Worm (Caenorhabditis elegans) whole organism, L4 larva: ENCODE data around the gene srh-272.

ENCODE experiments used
- R02D3.7 ChIP-seq: fragments of 150-350 bp; sonication (generic microtip); optimal IDR thresholded peaks from 3 replicates; lab custom pipeline; 2014; ENCODE audit warnings: missing biosample characterization, missing genetic modification characterization
- T26A8.4 ChIP-seq: fragments of 200-800 bp; sonication (Bioruptor generic); IDR thresholded peaks from 2 replicates; pipeline ENCODE4 v1.3.6; 2022; ENCODE audit warnings: missing genetic modification characterization, missing compliant biosample characterization
- ceh-32 ChIP-seq: sonication (generic microtip); optimal IDR thresholded peaks from 2 replicates; lab custom pipeline; 2016; ENCODE audit warnings: mild to moderate bottlenecking, missing genetic modification characterization, missing compliant biosample characterization; ENCODE audit not compliant: poor library complexity
- dpl-1 ChIP-seq: fragments of 150-350 bp; optimal IDR thresholded peaks from 2 replicates; lab custom pipeline; 2014; ENCODE audit warnings: missing biosample characterization, missing genetic modification reagents, missing genetic modification characterization
- fkh-10 ChIP-seq: fragments of 150-350 bp; optimal IDR thresholded peaks from 2 replicates; lab custom pipeline; 2014; ENCODE audit warnings: missing biosample characterization, missing genetic modification reagents, missing genetic modification characterization
- hlh-30 ChIP-seq: sonication (generic microtip); optimal IDR thresholded peaks from 2 replicates; lab custom pipeline; 2017; ENCODE audit warnings: antibody characterized with exemption, mild to moderate bottlenecking, missing genetic modification characterization, missing compliant biosample characterization; ENCODE audit not compliant: insufficient read depth
- mdl-1 ChIP-seq, 2 experiments: fragments of 150-350 bp in 1 of 2; sonication (generic microtip) in 1 of 2; optimal IDR thresholded peaks; 2 replicates each; lab custom pipeline; 2014 to 2017; ENCODE audit warnings: missing biosample characterization in 2 of 2, missing genetic modification characterization in 2 of 2
- nhr-10 ChIP-seq: fragments of 150-350 bp; optimal IDR thresholded peaks from 2 replicates; lab custom pipeline; 2014; ENCODE audit warnings: missing biosample characterization, missing genetic modification characterization
- nhr-76 ChIP-seq: fragments of 150-350 bp; optimal IDR thresholded peaks from 2 replicates; lab custom pipeline; 2014; ENCODE audit warnings: missing biosample characterization, missing genetic modification characterization
- pqm-1 ChIP-seq: sonication (generic microtip); optimal IDR thresholded peaks from 2 replicates; lab custom pipeline; 2017; ENCODE audit warnings: missing biosample characterization, missing genetic modification characterization
- skn-1 ChIP-seq: fragments of 150-350 bp; optimal IDR thresholded peaks from 2 replicates; lab custom pipeline; 2014; ENCODE audit warnings: missing biosample characterization, missing genetic modification characterization
- snpc-1.2 ChIP-seq: fragments of 200-800 bp; sonication (Bioruptor generic); IDR thresholded peaks from 2 replicates; pipeline ENCODE4 v1.3.6; 2022; ENCODE audit warnings: missing genetic modification reagents, missing genetic modification characterization, missing compliant biosample characterization
- unc-62 ChIP-seq, 3 experiments: fragments of 150-350 bp in 1 of 3; sonication (generic microtip); optimal IDR thresholded peaks in 2 of 3; peaks in 1 of 3; 1 replicate in 1 of 3; 2 replicates in 2 of 3; lab custom pipeline; 2014 to 2017; ENCODE audit warnings: missing biosample characterization in 3 of 3, missing genetic modification characterization in 3 of 3, missing genetic modification reagents in 3 of 3, missing genotype in 1 of 3

ce11 chrV:2863033-2863432, at the start of gene srh-272:
- TF ChIP-seq dpl-1 (no peak), nhr-10 (tag; lab: Kevin White, UChicago) (no peak), fkh-10 (GFP tag; lab: Kevin White, UChicago) (no peak), ceh-32 (no peak), nhr-76 (tag; lab: Kevin White, UChicago) (no peak), pqm-1 (tag; lab: Kevin White, UChicago) (no peak), skn-1 (tag; lab: Kevin White, UChicago) (no peak), mdl-1 (tag; optimal IDR thresholded peaks at IDR 0.05; lab: Kevin White, UChicago) (no peak), hlh-30 (tag; lab: Kevin White, UChicago) (no peak), snpc-1.2 (GFP tag; lab: Robert Waterston, UW) (no peak), unc-62 (GFP tag; optimal IDR thresholded peaks at IDR 0.05 in 1 of 2; lab: Kevin White, UChicago) (no peak), unc-62 (tag; optimal IDR thresholded peaks at IDR 0.05; lab: Kevin White, UChicago) (no peak), T26A8.4 (no peak), R02D3.7 (tag; lab: Kevin White, UChicago) (no peak)
